Worm (Caenorhabditis elegans) whole organism, L1 larva: ENCODE results near the gene idpp-15.

Experiments used
- C16A3.4 ChIP-seq: fragments of 150-350 bp; optimal IDR thresholded peaks from 2 replicates; lab custom pipeline; 2014; ENCODE audit warnings: missing biosample characterization, missing genetic modification characterization
- C34B4.2 ChIP-seq: sonication (generic microtip); optimal IDR thresholded peaks from 2 replicates; lab custom pipeline; 2017; ENCODE audit warnings: mild to moderate bottlenecking, missing genetic modification characterization, missing compliant biosample characterization
- F16B12.6 ChIP-seq: fragments of 150-350 bp; optimal IDR thresholded peaks from 2 replicates; lab custom pipeline; 2014; ENCODE audit warnings: missing biosample characterization, missing genetic modification characterization
- blmp-1 ChIP-seq: fragments of 150-350 bp; optimal IDR thresholded peaks from 2 replicates; lab custom pipeline; 2014; ENCODE audit warnings: missing biosample characterization, missing genetic modification characterization
- ceh-82 ChIP-seq, 3 experiments: fragments of 150-350 bp in 1 of 3; sonication (generic microtip) in 2 of 3; optimal IDR thresholded peaks; 2 replicates each; lab custom pipeline; 2014 to 2017; ENCODE audit warnings: missing biosample characterization in 3 of 3, missing genetic modification characterization in 3 of 3
- ces-1 ChIP-seq: fragments of 150-350 bp; optimal IDR thresholded peaks from 2 replicates; lab custom pipeline; 2014; ENCODE audit warnings: missing biosample characterization, missing genetic modification reagents, missing genetic modification characterization
- dpl-1 ChIP-seq, 3 experiments: fragments of 150-350 bp in 2 of 3; sonication (generic microtip) in 1 of 3; optimal IDR thresholded peaks; 2 replicates each; lab custom pipeline; 2014 to 2017; ENCODE audit warnings: missing biosample characterization in 3 of 3, missing genetic modification characterization in 3 of 3, missing genetic modification reagents in 3 of 3
- dsc-1 ChIP-seq: sonication (generic microtip); optimal IDR thresholded peaks from 2 replicates; lab custom pipeline; 2016; ENCODE audit warnings: mild to moderate bottlenecking, missing genetic modification characterization, missing compliant biosample characterization
- efl-1 ChIP-seq, 4 experiments: fragments of 150-350 bp; optimal IDR thresholded peaks in 3 of 4; peaks in 1 of 4; 1 replicate in 1 of 4; 2 replicates in 3 of 4; lab custom pipeline; 2014; ENCODE audit warnings: missing biosample characterization in 2 of 4, missing genetic modification characterization in 2 of 4, missing genetic modification reagents in 2 of 4
- egl-13 ChIP-seq: sonication (generic microtip); optimal IDR thresholded peaks from 2 replicates; lab custom pipeline; 2016; ENCODE audit warnings: missing genotype, missing genetic modification reagents, missing genetic modification characterization, missing compliant biosample characterization
- egl-27 ChIP-seq, 2 experiments: fragments of 150-350 bp in 1 of 2; sonication (generic microtip); optimal IDR thresholded peaks; 3 replicates each; lab custom pipeline; 2017 to 2018; ENCODE audit warnings: missing biosample characterization in 2 of 2, missing genetic modification characterization in 2 of 2, missing genetic modification reagents in 2 of 2
- elt-3 ChIP-seq, 6 experiments: fragments of 150-350 bp in 1 of 6; sonication (generic microtip); optimal IDR thresholded peaks; 2 replicates each; lab custom pipeline; 2017 to 2018; ENCODE audit warnings: missing biosample characterization in 6 of 6, missing genetic modification characterization in 6 of 6, inconsistent platforms in 1 of 6
- fkh-10 ChIP-seq: sonication (generic microtip); optimal IDR thresholded peaks from 2 replicates; lab custom pipeline; 2017; ENCODE audit warnings: missing biosample characterization, missing genetic modification reagents, missing genetic modification characterization
- fkh-8 ChIP-seq: sonication (generic microtip); optimal IDR thresholded peaks from 2 replicates; lab custom pipeline; 2016; ENCODE audit warnings: mild to moderate bottlenecking, missing genetic modification characterization, missing compliant biosample characterization
- fos-1 ChIP-seq: fragments of 150-350 bp; optimal IDR thresholded peaks from 2 replicates; lab custom pipeline; 2014; ENCODE audit warnings: missing biosample characterization, missing genetic modification characterization
- irx-1 ChIP-seq: sonication (generic microtip); optimal IDR thresholded peaks from 2 replicates; lab custom pipeline; 2016; ENCODE audit warnings: missing genetic modification characterization, missing compliant biosample characterization
- lin-14 ChIP-seq: fragments of 200-800 bp; sonication (Bioruptor generic); optimal IDR thresholded peaks from 2 replicates; lab custom pipeline; 2018; ENCODE audit warnings: mild to moderate bottlenecking, missing genetic modification characterization, moderate library complexity, missing compliant biosample characterization
- lin-35 ChIP-seq, 2 experiments: fragments of 150-350 bp; optimal IDR thresholded peaks; 2 replicates each; lab custom pipeline; 2014; ENCODE audit warnings: missing biosample characterization in 2 of 2, missing genetic modification characterization in 2 of 2, missing genetic modification reagents in 2 of 2
- lsy-2 ChIP-seq, 2 experiments: fragments of 150-350 bp; optimal IDR thresholded peaks; 2 replicates each; lab custom pipeline; 2014; ENCODE audit warnings: missing biosample characterization in 2 of 2, missing genetic modification characterization in 2 of 2
- mab-9 ChIP-seq: fragments of 200-800 bp; sonication (Bioruptor generic); IDR thresholded peaks from 2 replicates; pipeline ENCODE4 v1.3.6; 2022; ENCODE audit warnings: missing genetic modification reagents, missing genetic modification characterization, missing compliant biosample characterization
- mdl-1 ChIP-seq, 2 experiments: fragments of 150-350 bp; optimal IDR thresholded peaks; 2 replicates each; lab custom pipeline; 2014 to 2017; ENCODE audit warnings: missing biosample characterization in 2 of 2, missing genetic modification characterization in 2 of 2, inconsistent platforms in 1 of 2
- nhr-47 ChIP-seq: sonication (generic microtip); optimal IDR thresholded peaks from 2 replicates; lab custom pipeline; 2016; ENCODE audit warnings: mild to moderate bottlenecking, missing genetic modification characterization, moderate library complexity, missing compliant biosample characterization
- nhr-71 ChIP-seq: sonication (generic microtip); optimal IDR thresholded peaks from 2 replicates; lab custom pipeline; 2016; ENCODE audit warnings: mild to moderate bottlenecking, missing genetic modification characterization, moderate library complexity, missing compliant biosample characterization
- nhr-76 ChIP-seq: sonication (generic microtip); optimal IDR thresholded peaks from 2 replicates; lab custom pipeline; 2017; ENCODE audit warnings: missing biosample characterization, missing genetic modification characterization
- pax-3 ChIP-seq: fragments of 200-800 bp; sonication (Bioruptor generic); optimal IDR thresholded peaks from 2 replicates; lab custom pipeline; 2018; ENCODE audit warnings: mild to moderate bottlenecking, missing genetic modification characterization, moderate library complexity, missing compliant biosample characterization
- skn-1 ChIP-seq: fragments of 150-350 bp; optimal IDR thresholded peaks from 2 replicates; lab custom pipeline; 2014; ENCODE audit warnings: missing biosample characterization, missing genetic modification characterization
- snu-23 ChIP-seq: sonication (generic microtip); optimal IDR thresholded peaks from 2 replicates; lab custom pipeline; 2016; ENCODE audit warnings: missing genetic modification characterization, missing compliant biosample characterization
- sox-4 ChIP-seq: sonication (generic microtip); optimal IDR thresholded peaks from 2 replicates; lab custom pipeline; 2016; ENCODE audit warnings: missing genetic modification characterization, missing compliant biosample characterization
- sptf-1 ChIP-seq: fragments of 150-350 bp; optimal IDR thresholded peaks from 2 replicates; lab custom pipeline; 2014; ENCODE audit warnings: missing biosample characterization, missing genetic modification characterization
- tbx-2 ChIP-seq: sonication (generic microtip); optimal IDR thresholded peaks from 2 replicates; lab custom pipeline; 2016; ENCODE audit warnings: missing genetic modification characterization, missing compliant biosample characterization
- unc-130 ChIP-seq: fragments of 150-350 bp; optimal IDR thresholded peaks from 2 replicates; lab custom pipeline; 2017; ENCODE audit warnings: missing biosample characterization, missing genetic modification characterization, inconsistent platforms
- unc-62 ChIP-seq: fragments of 150-350 bp; optimal IDR thresholded peaks from 2 replicates; lab custom pipeline; 2014; ENCODE audit warnings: missing biosample characterization, missing genetic modification reagents, missing genetic modification characterization
- unc-86 ChIP-seq: sonication (generic microtip); optimal IDR thresholded peaks from 2 replicates; lab custom pipeline; 2016; ENCODE audit warnings: missing genetic modification characterization, missing compliant biosample characterization
- ztf-4 ChIP-seq: fragments of 150-350 bp; optimal IDR thresholded peaks from 2 replicates; lab custom pipeline; 2014; ENCODE audit warnings: missing biosample characterization, missing genetic modification characterization

Gene idpp-15

DNA sequence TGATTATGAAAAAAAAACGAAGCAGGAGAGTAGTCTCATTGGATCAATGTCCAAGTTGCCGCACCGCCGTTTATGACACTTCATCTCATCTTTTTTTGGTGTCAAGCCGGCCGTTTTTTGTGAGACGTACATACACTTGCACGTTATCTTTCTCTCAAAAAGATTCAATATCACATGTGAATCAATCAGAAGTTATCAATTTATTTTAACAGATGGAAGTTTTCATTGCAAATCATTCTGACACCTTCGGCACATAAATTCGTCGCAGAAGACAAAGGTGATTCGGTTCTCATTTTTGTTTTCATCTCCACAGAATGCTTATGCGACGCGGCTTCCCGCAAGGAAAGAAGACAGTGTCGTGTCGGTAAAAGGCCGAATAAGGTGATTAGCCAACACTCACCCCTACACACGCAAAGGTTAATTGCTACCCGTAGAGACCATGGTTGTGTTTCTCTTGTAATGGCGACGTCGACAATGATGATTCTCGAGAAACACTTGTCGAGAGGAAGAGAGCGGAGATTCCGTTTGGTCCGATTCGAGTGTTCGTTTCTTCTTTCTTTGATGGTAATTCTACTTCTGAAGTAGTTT, 20.6 kb upstream of the idpp-15 start:
- TF ChIP-seq blmp-1 (peak; percentile 74), mdl-1 (tag; optimal IDR thresholded peaks at IDR 0.05; lab: Kevin White, UChicago) (peak in 1 of 2 experiments; percentile 19), elt-3 (tag; optimal IDR thresholded peaks at IDR 0.05; lab: Kevin White, UChicago) (peak in 1 of 6 experiments; percentile 50), efl-1 (optimal IDR thresholded peaks at IDR 0.05; lab: Kevin White, UChicago) (no peak), efl-1 (GFP tag; optimal IDR thresholded peaks at IDR 0.05 in 1 of 2; lab: Kevin White, UChicago) (peak in 1 of 2 experiments; percentile 91), lin-14 (peak; percentile 36), mab-9 (no peak)

ce11 chrIII:8506348-8506747, 18.5 kb upstream of the idpp-15 start:
- peak; percentile 0 for TF ChIP-seq lin-14
- no peak for TF ChIP-seq sptf-1 (tag; lab: Kevin White, UChicago)
- peak in 1 of 2 experiments; percentile 15 for TF ChIP-seq lin-35 (GFP tag; optimal IDR thresholded peaks at IDR 0.05; lab: Kevin White, UChicago)

- TF ChIP-seq ztf-4 (no peak), irx-1 (no peak), efl-1 (optimal IDR thresholded peaks at IDR 0.05; lab: Kevin White, UChicago) (no peak), efl-1 (GFP tag; optimal IDR thresholded peaks at IDR 0.05 in 1 of 2; lab: Kevin White, UChicago) (peak in 1 of 2 experiments; percentile 76)
Measured at ce11 chrIII:8509218-8509617, 15.7 kb upstream of the idpp-15 start.

ce11 chrIII:8509644-8510393, 15.1 kb upstream of the idpp-15 start:
- peak; percentile 69 for TF ChIP-seq egl-13 (tag; lab: Kevin White, UChicago)
- peak; percentile 2 for TF ChIP-seq skn-1
- TF ChIP-seq lin-14: peak; percentile 85
- peak; percentile 8 for TF ChIP-seq fkh-10 (GFP tag; lab: Kevin White, UChicago)
- no peak for TF ChIP-seq nhr-76 (tag; lab: Kevin White, UChicago)
- TF ChIP-seq dpl-1 (GFP tag; optimal IDR thresholded peaks at IDR 0.05; lab: Kevin White, UChicago): peak in 1 of 3 experiments; percentile 1
- no peak for TF ChIP-seq ztf-4
- TF ChIP-seq fos-1 (tag; lab: Kevin White, UChicago): no peak
- no peak for TF ChIP-seq lin-35 (GFP tag; optimal IDR thresholded peaks at IDR 0.05; lab: Kevin White, UChicago)
- no peak for TF ChIP-seq C16A3.4 (tag; lab: Kevin White, UChicago)
- TF ChIP-seq nhr-47: peak; percentile 46
- peak; percentile 10 for TF ChIP-seq sox-4 (tag; lab: Kevin White, UChicago)
- TF ChIP-seq egl-27 (tag; optimal IDR thresholded peaks at IDR 0.05; lab: Kevin White, UChicago): no peak
- peak; percentile 42 for TF ChIP-seq tbx-2
- peak in 2 of 3 experiments; percentile 17 to 45 for TF ChIP-seq ceh-82 (tag; optimal IDR thresholded peaks at IDR 0.05; lab: Kevin White, UChicago)
- TF ChIP-seq dsc-1: peak; percentile 55
- TF ChIP-seq unc-86 (tag; lab: Kevin White, UChicago): peak; percentile 55
- TF ChIP-seq ces-1 (GFP tag; lab: Kevin White, UChicago): peak; percentile 29
- TF ChIP-seq lsy-2 (tag; optimal IDR thresholded peaks at IDR 0.05; lab: Kevin White, UChicago): peak in 1 of 2 experiments; percentile 51
- TF ChIP-seq pax-3 (tag; lab: Kevin White, UChicago): peak; percentile 24
- TF ChIP-seq fkh-8 (tag; lab: Kevin White, UChicago): peak; percentile 74
- peak; percentile 10 for TF ChIP-seq snu-23 (GFP tag; lab: Kevin White, UChicago)
- TF ChIP-seq unc-130 (tag; lab: Kevin White, UChicago): no peak
- TF ChIP-seq F16B12.6 (tag; lab: Kevin White, UChicago): no peak
- TF ChIP-seq C34B4.2 (tag; lab: Kevin White, UChicago): no peak
- TF ChIP-seq nhr-71 (tag; lab: Kevin White, UChicago): peak; percentile 58
- TF ChIP-seq unc-62 (GFP tag; lab: Kevin White, UChicago): no peak
- TF ChIP-seq efl-1 (optimal IDR thresholded peaks at IDR 0.05; lab: Kevin White, UChicago): peak in 1 of 2 experiments; percentile 16
- peak in 1 of 2 experiments; percentile 58 for TF ChIP-seq efl-1 (GFP tag; optimal IDR thresholded peaks at IDR 0.05 in 1 of 2; lab: Kevin White, UChicago)
- TF ChIP-seq, all 84 proteins: peak for 18
